Fruit fly (Drosophila melanogaster): ENCODE results near the gene Polr3F.

Gene Polr3F

DNA sequence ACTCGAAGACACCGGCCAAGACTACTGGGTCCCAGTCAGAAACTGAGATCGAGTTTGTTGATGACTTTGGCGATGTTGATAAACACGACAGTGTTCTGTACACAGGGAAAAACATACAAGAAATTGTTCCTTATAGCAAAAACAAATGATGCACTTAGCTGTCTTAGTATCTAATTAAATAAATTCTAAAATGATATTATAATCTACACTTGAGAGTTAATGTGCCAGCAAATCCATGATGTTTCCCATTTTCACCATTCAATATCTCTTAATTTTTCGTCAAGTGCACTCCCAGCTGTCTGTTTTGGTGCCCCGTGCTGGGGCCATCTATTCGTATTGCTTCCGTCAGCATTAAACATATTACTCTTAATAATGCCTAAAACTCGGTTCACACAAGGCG lies 33.1 kb upstream of the Polr3F start:
- TF ChIP-seq sv (GFP tag; optimal IDR thresholded peaks at IDR 0.05) (peak; percentile 18), jim (GFP tag; optimal IDR thresholded peaks at IDR 0.05) (no peak)

DNA sequence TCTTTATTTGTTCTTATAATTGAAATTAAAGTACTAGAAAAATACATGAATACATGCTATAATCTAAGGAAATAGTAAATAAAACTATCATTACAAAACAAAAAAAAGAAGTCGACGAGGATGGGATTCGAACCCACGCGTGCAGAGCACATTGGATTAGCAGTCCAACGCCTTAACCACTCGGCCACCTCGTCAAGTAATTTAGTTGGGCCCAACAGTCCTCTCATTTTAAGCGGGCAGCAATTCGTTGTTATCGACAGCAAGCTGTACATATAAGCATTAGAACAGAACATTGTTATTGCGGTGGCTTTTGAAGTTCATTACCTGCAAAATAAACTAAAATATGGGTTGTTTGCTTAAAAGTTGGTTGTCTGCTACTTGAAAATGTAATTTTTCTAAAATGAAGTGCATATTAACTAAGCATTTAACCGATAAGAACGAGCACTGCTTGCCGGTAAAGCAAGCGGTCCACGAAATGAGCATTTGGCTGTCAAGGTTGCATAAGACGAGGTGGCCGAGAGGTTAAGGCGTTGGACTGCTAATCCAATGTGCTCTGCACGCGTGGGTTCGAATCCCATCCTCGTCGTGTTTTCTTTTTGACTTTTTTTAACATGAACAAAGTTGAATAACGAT lies 30.0 kb upstream of the Polr3F start:
- TF ChIP-seq N (GFP tag; optimal IDR thresholded peaks at IDR 0.05), result peak; percentile 77
- TF ChIP-seq Myc (optimal IDR thresholded peaks at IDR 0.05), result peak; percentile 23
- TF ChIP-seq woc (GFP tag; optimal IDR thresholded peaks at IDR 0.05), result no peak
- TF ChIP-seq Mio (GFP tag; optimal IDR thresholded peaks at IDR 0.05), result no peak
- peak; percentile 14 for TF ChIP-seq Abd-B (GFP tag; optimal IDR thresholded peaks at IDR 0.05)

- TF ChIP-seq CrebA (GFP tag; optimal IDR thresholded peaks at IDR 0.05; ENCODE audit: borderline replicate concordance) (no peak), Abd-B (GFP tag; optimal IDR thresholded peaks at IDR 0.05) (no peak), Hr83 (GFP tag; optimal IDR thresholded peaks at IDR 0.05; ENCODE audit: poor library complexity, severe bottlenecking) (no peak), Jra (GFP tag; optimal IDR thresholded peaks at IDR 0.05) (no peak), usp (GFP tag; optimal IDR thresholded peaks at IDR 0.05) (no peak), pan (optimal IDR thresholded peaks at IDR 0.05) (no peak), OdsH (GFP tag; optimal IDR thresholded peaks at IDR 0.05) (no peak), brk (GFP tag; optimal IDR thresholded peaks at IDR 0.05) (no peak), br (GFP tag; optimal IDR thresholded peaks at IDR 0.05) (no peak), dl (GFP tag; optimal IDR thresholded peaks at IDR 0.05; ENCODE audit: insufficient read depth in 1 of 2, partially characterized antibody in 2 of 2) (no peak), Hnf4 (GFP tag; optimal IDR thresholded peaks at IDR 0.05) (no peak), fru (GFP tag; optimal IDR thresholded peaks at IDR 0.05) (no peak), Sp1 (GFP tag; optimal IDR thresholded peaks at IDR 0.05) (no peak), sv (GFP tag; optimal IDR thresholded peaks at IDR 0.05) (no peak)
Measured at dm6 chr3R:22396238-22396772, 29.1 kb upstream of the Polr3F start.

DNA sequence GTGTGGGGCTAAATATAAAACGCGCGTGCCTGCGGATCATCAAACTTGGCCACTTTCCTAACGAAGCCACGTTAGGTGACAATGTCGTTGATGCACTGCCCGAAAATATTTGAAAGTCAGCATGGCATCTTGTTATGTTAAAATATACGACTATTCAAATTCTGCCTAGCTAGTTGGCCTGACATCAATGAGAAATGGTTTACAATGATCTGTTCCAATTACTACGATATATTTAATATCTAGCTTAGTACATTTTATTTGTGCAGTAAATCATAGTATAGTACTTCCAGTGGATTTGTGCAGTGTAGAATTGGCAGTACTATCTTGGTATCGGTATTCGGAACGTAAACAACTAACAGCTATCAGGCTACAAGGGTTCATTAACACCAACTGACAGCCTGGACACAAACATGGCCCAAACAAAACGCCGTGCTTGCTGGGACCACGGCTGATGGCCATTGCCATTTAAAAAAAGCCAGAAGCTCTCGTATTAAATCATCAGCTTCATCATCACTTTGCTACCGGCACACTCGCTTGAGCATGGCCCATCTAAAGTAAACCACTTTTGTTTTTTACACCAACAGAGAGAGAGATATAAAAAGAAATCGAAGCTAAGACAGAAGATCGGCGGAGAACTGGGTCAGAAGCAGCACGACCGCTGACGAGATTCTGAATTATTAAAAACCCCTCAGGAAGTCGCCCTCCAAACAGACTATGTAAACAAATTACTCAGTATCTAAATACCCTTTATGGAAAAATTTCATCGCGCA lies 28.4 kb upstream of the Polr3F start:
- TF ChIP-seq sage (GFP tag; optimal IDR thresholded peaks at IDR 0.05) (no peak), Dif (GFP tag; optimal IDR thresholded peaks at IDR 0.05; ENCODE audit: partially characterized antibody) (no peak), Myc (optimal IDR thresholded peaks at IDR 0.05) (no peak), dl (GFP tag; optimal IDR thresholded peaks at IDR 0.05; ENCODE audit: insufficient read depth in 1 of 2, partially characterized antibody in 2 of 2) (no peak), foxo (GFP tag; optimal IDR thresholded peaks at IDR 0.05) (no peak), Hr78 (GFP tag; optimal IDR thresholded peaks at IDR 0.05) (no peak), Abd-B (GFP tag; optimal IDR thresholded peaks at IDR 0.05) (no peak), dmrt93B (GFP tag; optimal IDR thresholded peaks at IDR 0.05) (no peak), br (GFP tag; optimal IDR thresholded peaks at IDR 0.05) (no peak), Hnf4 (GFP tag; optimal IDR thresholded peaks at IDR 0.05) (no peak), fru (GFP tag; optimal IDR thresholded peaks at IDR 0.05) (no peak), Dfd (GFP tag; optimal IDR thresholded peaks at IDR 0.05) (no peak), ey (GFP tag; optimal IDR thresholded peaks at IDR 0.05) (no peak), Sp1 (GFP tag; optimal IDR thresholded peaks at IDR 0.05) (no peak), Jra (GFP tag; optimal IDR thresholded peaks at IDR 0.05) (no peak), sv (GFP tag; optimal IDR thresholded peaks at IDR 0.05) (no peak), Hr83 (GFP tag; optimal IDR thresholded peaks at IDR 0.05; ENCODE audit: poor library complexity, severe bottlenecking) (no peak)

dm6 chr3R:22394004-22394403 lies 26.8 kb upstream of the Polr3F start, which contains the start of gene CG13857:
Gene CG13857, minus strand, starts transcription at chr3R:22394104.
- TF ChIP-seq h (GFP tag; optimal IDR thresholded peaks at IDR 0.05), result no peak
- TF ChIP-seq HLH106 (tag; optimal IDR thresholded peaks at IDR 0.05), result no peak
- TF ChIP-seq GATAd (GFP tag; optimal IDR thresholded peaks at IDR 0.05), result no peak
- no peak for TF ChIP-seq Hnf4 (GFP tag; optimal IDR thresholded peaks at IDR 0.05)
- no peak for TF ChIP-seq Vsx2 (GFP tag; optimal IDR thresholded peaks at IDR 0.05; ENCODE audit: partially characterized antibody)
- no peak for TF ChIP-seq Abd-B (GFP tag; optimal IDR thresholded peaks at IDR 0.05)
- TF ChIP-seq usp (GFP tag; optimal IDR thresholded peaks at IDR 0.05), result no peak

Measured in whole organism, wandering third instar larva.